Worm (Caenorhabditis elegans) whole organism, L4 larva: ENCODE data around the gene sfa-1.

ENCODE experiments used
- D1046.2 ChIP-seq: fragments of 200-800 bp; sonication (Bioruptor generic); IDR thresholded peaks from 2 replicates; pipeline ENCODE4 v1.3.6; 2022; ENCODE audit warnings: missing genetic modification characterization, missing compliant biosample characterization
- T20F7.1 ChIP-seq: fragments of 200-800 bp; sonication (Bioruptor generic); optimal IDR thresholded peaks from 2 replicates; lab custom pipeline; 2018; ENCODE audit warnings: mild to moderate bottlenecking, missing genetic modification characterization, missing compliant biosample characterization
- Y105C5A.15 ChIP-seq: fragments of 200-800 bp; sonication (Bioruptor generic); IDR thresholded peaks from 2 replicates; pipeline ENCODE4 v1.3.6; 2022; ENCODE audit warnings: missing genetic modification characterization, missing compliant biosample characterization
- Y5F2A.4 ChIP-seq: fragments of 200-800 bp; sonication (Bioruptor generic); optimal IDR thresholded peaks from 2 replicates; lab custom pipeline; 2018; ENCODE audit warnings: mild to moderate bottlenecking, missing genetic modification characterization, missing compliant biosample characterization
- aha-1 ChIP-seq: fragments of 150-350 bp; peaks from one replicate; lab custom pipeline; 2014; ENCODE audit warnings: missing biosample characterization, missing genetic modification characterization
- arid-1 ChIP-seq: fragments of 200-800 bp; sonication (Bioruptor generic); conservative IDR thresholded peaks from 2 replicates; pipeline ENCODE4 v1.3.6; 2022; ENCODE audit warnings: missing genetic modification reagents, missing genetic modification characterization, missing compliant biosample characterization
- ceh-82 ChIP-seq: sonication (generic microtip); optimal IDR thresholded peaks from 2 replicates; lab custom pipeline; 2017; ENCODE audit warnings: missing biosample characterization, missing genetic modification characterization
- ces-1 ChIP-seq: fragments of 150-350 bp; sonication (generic microtip); optimal IDR thresholded peaks from 4 replicates; lab custom pipeline; 2014; ENCODE audit warnings: missing biosample characterization, missing genetic modification reagents, missing genetic modification characterization
- daf-16 ChIP-seq, 3 experiments: sonication (generic microtip); optimal IDR thresholded peaks; 2 replicates each; lab custom pipeline; 2016 to 2017; ENCODE audit warnings: missing genetic modification characterization in 3 of 3, missing genetic modification reagents in 3 of 3, mild to moderate bottlenecking in 2 of 3, missing compliant biosample characterization in 2 of 3, missing biosample characterization in 1 of 3, moderate library complexity in 1 of 3
- daf-19 ChIP-seq: fragments of 200-800 bp; sonication (Bioruptor generic); conservative IDR thresholded peaks from 2 replicates; pipeline ENCODE4 v1.3.6; 2022; ENCODE audit warnings: missing genetic modification characterization, missing compliant biosample characterization
- daf-8 ChIP-seq: fragments of 200-800 bp; sonication (Bioruptor generic); IDR thresholded peaks from 2 replicates; pipeline ENCODE4 v1.3.6; 2022; ENCODE audit warnings: missing genetic modification characterization, missing compliant biosample characterization
- dmd-6 ChIP-seq: fragments of 200-800 bp; sonication (Bioruptor generic); IDR thresholded peaks from 2 replicates; pipeline ENCODE4 v1.3.6; 2022; ENCODE audit warnings: missing genetic modification reagents, missing genetic modification characterization, missing compliant biosample characterization
- dpl-1 ChIP-seq: fragments of 150-350 bp; optimal IDR thresholded peaks from 2 replicates; lab custom pipeline; 2014; ENCODE audit warnings: missing biosample characterization, missing genetic modification reagents, missing genetic modification characterization
- fkh-10 ChIP-seq: fragments of 150-350 bp; optimal IDR thresholded peaks from 2 replicates; lab custom pipeline; 2014; ENCODE audit warnings: missing biosample characterization, missing genetic modification reagents, missing genetic modification characterization
- gei-8 ChIP-seq: fragments of 200-800 bp; sonication (Bioruptor generic); optimal IDR thresholded peaks from 2 replicates; lab custom pipeline; 2018; ENCODE audit warnings: mild to moderate bottlenecking, missing genetic modification characterization, missing compliant biosample characterization
- hif-1 ChIP-seq, 2 experiments: sonication (generic microtip); optimal IDR thresholded peaks; 2 replicates each; lab custom pipeline; 2016 to 2017; ENCODE audit warnings: missing compliant biosample characterization in 2 of 2, missing genetic modification characterization in 2 of 2, missing genetic modification reagents in 2 of 2, missing genotype in 2 of 2, mild to moderate bottlenecking in 1 of 2
- hlh-30 ChIP-seq: sonication (generic microtip); optimal IDR thresholded peaks from 2 replicates; lab custom pipeline; 2017; ENCODE audit warnings: antibody characterized with exemption, mild to moderate bottlenecking, missing genetic modification characterization, missing compliant biosample characterization; ENCODE audit not compliant: insufficient read depth
- jun-1 ChIP-seq: fragments of 150-350 bp; optimal IDR thresholded peaks from 2 replicates; lab custom pipeline; 2014; ENCODE audit warnings: missing biosample characterization, missing genetic modification reagents, missing genetic modification characterization
- lim-7 ChIP-seq: fragments of 200-800 bp; sonication (Bioruptor generic); IDR thresholded peaks from 2 replicates; pipeline ENCODE4 v1.3.6; 2022; ENCODE audit warnings: missing genetic modification characterization, missing compliant biosample characterization
- lin-39 ChIP-seq: fragments of 150-350 bp; optimal IDR thresholded peaks from 2 replicates; lab custom pipeline; 2014; ENCODE audit warnings: missing biosample characterization, missing genetic modification reagents, missing genetic modification characterization
- lsy-2 ChIP-seq, 2 experiments: fragments of 150-350 bp in 1 of 2; sonication (generic microtip) in 1 of 2; optimal IDR thresholded peaks; 2 replicates each; lab custom pipeline; 2014 to 2017; ENCODE audit warnings: missing biosample characterization in 2 of 2, missing genetic modification characterization in 2 of 2
- madf-5 ChIP-seq, 2 experiments: fragments of 200-800 bp; sonication (Bioruptor generic); IDR thresholded peaks; 2 replicates each; pipeline ENCODE4 v1.3.6; 2022; ENCODE audit warnings: missing compliant biosample characterization in 2 of 2, missing genetic modification characterization in 2 of 2
- mes-2 ChIP-seq: sonication (generic microtip); optimal IDR thresholded peaks from 2 replicates; lab custom pipeline; 2016; ENCODE audit warnings: missing genotype, mild to moderate bottlenecking, missing genetic modification characterization, missing compliant biosample characterization; ENCODE audit not compliant: poor library complexity, severe bottlenecking
- mxl-2 ChIP-seq: fragments of 200-800 bp; sonication (Bioruptor generic); conservative IDR thresholded peaks from 2 replicates; pipeline ENCODE4 v1.3.6; 2022; ENCODE audit warnings: missing genetic modification reagents, missing genetic modification characterization, missing compliant biosample characterization
- nhr-28 ChIP-seq: fragments of 150-350 bp; optimal IDR thresholded peaks from 2 replicates; lab custom pipeline; 2014; ENCODE audit warnings: missing biosample characterization, missing genetic modification characterization
- sdz-12 ChIP-seq: fragments of 200-800 bp; sonication (Bioruptor generic); optimal IDR thresholded peaks from 2 replicates; lab custom pipeline; 2018; ENCODE audit warnings: mild to moderate bottlenecking, missing genetic modification characterization, missing compliant biosample characterization
- skn-1 ChIP-seq: fragments of 150-350 bp; optimal IDR thresholded peaks from 2 replicates; lab custom pipeline; 2014; ENCODE audit warnings: missing biosample characterization, missing genetic modification characterization
- snpc-1.2 ChIP-seq: fragments of 200-800 bp; sonication (Bioruptor generic); IDR thresholded peaks from 2 replicates; pipeline ENCODE4 v1.3.6; 2022; ENCODE audit warnings: missing genetic modification reagents, missing genetic modification characterization, missing compliant biosample characterization
- unc-62 ChIP-seq, 3 experiments: fragments of 150-350 bp in 1 of 3; sonication (generic microtip); optimal IDR thresholded peaks in 2 of 3; peaks in 1 of 3; 1 replicate in 1 of 3; 2 replicates in 2 of 3; lab custom pipeline; 2014 to 2017; ENCODE audit warnings: missing biosample characterization in 3 of 3, missing genetic modification characterization in 3 of 3, missing genetic modification reagents in 3 of 3, missing genotype in 1 of 3
- vab-7 ChIP-seq: fragments of 200-800 bp; sonication (Bioruptor generic); IDR thresholded peaks from 2 replicates; pipeline ENCODE4 v1.3.6; 2022; ENCODE audit warnings: missing genetic modification reagents, missing genetic modification characterization, missing compliant biosample characterization
- zip-2 ChIP-seq: fragments of 150-350 bp; optimal IDR thresholded peaks from 2 replicates; lab custom pipeline; 2014; ENCODE audit warnings: missing biosample characterization, missing genetic modification characterization

sfa-1 gene

DNA sequence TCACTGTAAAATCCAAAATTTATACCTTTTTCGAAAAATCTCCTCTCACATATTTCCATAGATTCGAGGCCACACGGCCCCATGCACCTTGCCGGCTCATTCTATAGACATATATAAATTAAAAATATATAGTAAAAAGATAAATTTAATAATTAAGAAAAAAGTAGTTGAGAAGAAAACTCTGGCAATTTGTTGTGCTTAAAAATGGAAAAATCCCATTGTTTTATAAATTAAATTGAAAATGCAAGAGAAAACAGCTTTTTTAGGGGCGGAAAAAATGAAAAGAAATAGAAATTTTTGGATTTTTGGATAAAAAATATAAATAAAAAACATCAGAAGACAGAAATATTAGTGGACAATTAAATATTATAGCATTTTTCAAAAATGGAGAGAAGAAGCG lies 7.2 kb downstream of the sfa-1 start, which contains the start of gene Y116A8C.30:
Y116A8C.30 (minus strand) TSS at position 101 of the 400 bp plus-strand sequence.
- TF ChIP-seq jun-1 (tag; lab: Kevin White, UChicago) (no peak), daf-8 (no peak), lin-39 (no peak), skn-1 (tag; lab: Kevin White, UChicago) (no peak), daf-19 (no peak)
- TF ChIP-seq, all 104 proteins: peak for 0

DNA sequence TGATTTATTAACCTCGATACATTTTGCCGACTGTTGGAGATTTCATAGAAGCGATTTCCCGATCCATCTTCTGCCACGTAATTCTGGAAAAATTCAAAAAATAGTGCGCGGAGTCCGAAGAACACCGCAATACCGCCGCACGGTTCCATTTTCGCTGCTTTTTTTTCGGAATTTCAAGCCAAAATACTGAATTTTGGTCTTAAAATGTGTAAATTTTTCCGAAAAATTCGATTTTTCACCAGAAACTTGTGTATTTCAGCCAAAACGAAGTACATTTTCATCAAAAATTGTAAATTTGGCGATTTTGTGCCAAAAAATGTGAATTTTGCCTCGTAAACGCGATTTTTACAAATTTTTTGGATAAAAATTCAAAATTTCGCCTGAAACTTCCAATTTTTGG lies 7.7 kb downstream of the sfa-1 start:
- TF ChIP-seq fkh-10 (GFP tag; lab: Kevin White, UChicago) (no peak), daf-16 (GFP tag; optimal IDR thresholded peaks at IDR 0.05; lab: Kevin White, UChicago) (no peak), daf-16 (tag; optimal IDR thresholded peaks at IDR 0.05; lab: Kevin White, UChicago) (no peak), unc-62 (GFP tag; optimal IDR thresholded peaks at IDR 0.05 in 1 of 2; lab: Kevin White, UChicago) (peak in 1 of 2 experiments; percentile 50), unc-62 (tag; optimal IDR thresholded peaks at IDR 0.05; lab: Kevin White, UChicago) (no peak), Y5F2A.4 (GFP tag; lab: Kevin White, UChicago) (no peak), vab-7 (GFP tag; lab: Robert Waterston, UW) (no peak), aha-1 (peak; percentile 77), Y105C5A.15 (no peak)

DNA sequence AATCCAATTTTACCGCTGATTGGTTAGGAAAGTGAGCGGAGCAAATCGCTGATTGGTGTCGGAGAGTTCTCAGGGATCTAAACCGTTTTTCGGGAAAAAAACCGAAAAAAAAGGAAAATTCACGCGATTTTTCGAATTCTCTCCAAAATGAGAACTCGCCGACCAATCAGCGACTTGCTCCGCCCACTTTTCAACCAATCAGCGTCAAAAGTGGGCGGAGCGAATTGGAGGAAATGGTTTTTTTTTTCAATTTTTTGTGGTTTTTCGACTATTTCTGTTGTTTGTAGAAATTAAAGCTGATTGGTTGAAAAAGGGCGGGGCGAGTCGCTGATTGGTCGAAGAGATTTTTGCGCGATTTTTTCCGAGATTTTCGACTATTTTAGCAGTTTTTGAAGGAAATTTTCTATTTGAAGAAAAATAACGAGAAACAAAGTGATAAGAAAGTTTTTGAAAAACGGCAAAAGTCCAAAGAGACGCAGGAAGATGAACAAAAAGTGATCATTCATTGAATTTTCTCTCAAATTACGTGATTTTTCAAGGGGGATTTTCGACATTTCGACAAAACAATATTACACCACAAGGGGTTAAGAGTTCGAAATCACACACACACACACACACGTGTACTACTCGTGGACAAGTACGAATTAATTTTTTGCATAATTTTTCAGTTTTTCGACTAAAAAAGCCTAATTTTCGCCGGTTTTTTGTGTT lies 10.0 kb downstream of the sfa-1 start:
- TF ChIP-seq daf-16 (GFP tag; optimal IDR thresholded peaks at IDR 0.05; lab: Kevin White, UChicago) (no peak), daf-16 (tag; optimal IDR thresholded peaks at IDR 0.05; lab: Kevin White, UChicago) (peak; percentile 16), T20F7.1 (GFP tag; lab: Kevin White, UChicago) (no peak), madf-5 (GFP tag; IDR thresholded peaks at IDR 0.05; lab: Robert Waterston, UW) (no peak), hif-1 (tag; optimal IDR thresholded peaks at IDR 0.05; lab: Kevin White, UChicago) (peak in 1 of 2 experiments; percentile 70), aha-1 (peak; percentile 88), hlh-30 (tag; lab: Kevin White, UChicago) (peak; percentile 30), nhr-28 (peak; percentile 4)
- TF ChIP-seq, all 104 proteins: peak for 5

- TF ChIP-seq D1046.2 (GFP tag; lab: Robert Waterston, UW) (no peak), sdz-12 (no peak), gei-8 (GFP tag; lab: Kevin White, UChicago) (no peak), dpl-1 (GFP tag; lab: Kevin White, UChicago) (no peak), zip-2 (tag; lab: Kevin White, UChicago) (no peak), ceh-82 (tag; lab: Kevin White, UChicago) (no peak)
Observed at ce11 chrIV:17100148-17100547, 10.6 kb downstream of the sfa-1 start, which contains the start of gene bca-2. bca-2 (minus strand) TSS chrIV:17100248.

ce11 chrIV:17099113-17099512 lies 11.7 kb downstream of the sfa-1 start:
- TF ChIP-seq snpc-1.2 (GFP tag; lab: Robert Waterston, UW) (0 out of 2 replicates have a peak, but pooled peaks have one; percentile 17), ces-1 (GFP tag; lab: Kevin White, UChicago) (no peak), dpl-1 (GFP tag; lab: Kevin White, UChicago) (no peak), skn-1 (tag; lab: Kevin White, UChicago) (no peak), vab-7 (GFP tag; lab: Robert Waterston, UW) (no peak), dmd-6 (no peak), lsy-2 (tag; optimal IDR thresholded peaks at IDR 0.05; lab: Kevin White, UChicago) (no peak), arid-1 (GFP tag; lab: Robert Waterston, UW) (no peak), lim-7 (GFP tag; lab: Robert Waterston, UW) (no peak), aha-1 (peak; percentile 48), mes-2 (tag; lab: Kevin White, UChicago) (no peak), mxl-2 (GFP tag; lab: Robert Waterston, UW) (no peak)
